Fruit fly (Drosophila melanogaster) whole organism, prepupa: ENCODE measurements around the gene Naa40.
A peak's percentile ranks its signal among the peaks of the same experiment; 100 is the strongest.

ENCODE experiments used
- Blimp-1 ChIP-seq: fragments of 200-800 bp; sonication (Bioruptor generic); optimal IDR thresholded peaks from 3 replicates; lab custom pipeline; 2017; ENCODE audit warnings: missing biosample characterization, missing genetic modification characterization, mild to moderate bottlenecking, moderate library complexity, missing genetic modification reagents
- CG10631 ChIP-seq: fragments of 200-800 bp; sonication (Bioruptor generic); optimal IDR thresholded peaks from 2 replicates; lab custom pipeline; 2016; ENCODE audit warnings: missing biosample characterization, missing genetic modification characterization
- CG16779 ChIP-seq: fragments of 200-800 bp; sonication (Bioruptor generic); optimal IDR thresholded peaks from 3 replicates; lab custom pipeline; 2017; ENCODE audit warnings: missing biosample characterization, mild to moderate bottlenecking, missing genetic modification characterization
- CG31627 ChIP-seq: fragments of 200-800 bp; sonication (Bioruptor generic); optimal IDR thresholded peaks from 3 replicates; lab custom pipeline; 2016; ENCODE audit warnings: missing biosample characterization, missing genetic modification characterization
- CG6163 ChIP-seq: fragments of 200-800 bp; sonication (Bioruptor generic); IDR thresholded peaks from 3 replicates; pipeline ENCODE4 v1.3.6; 2022; ENCODE audit warnings: missing biosample characterization, missing genetic modification characterization
- Ets21C ChIP-seq: fragments of 200-800 bp; sonication (Bioruptor generic); optimal IDR thresholded peaks from 3 replicates; lab custom pipeline; 2016; ENCODE audit warnings: missing biosample characterization, missing genetic modification characterization
- Smox ChIP-seq: fragments of 200-800 bp; sonication (Bioruptor generic); optimal IDR thresholded peaks from 3 replicates; lab custom pipeline; 2016; ENCODE audit warnings: missing biosample characterization, missing genetic modification characterization
- Sox102F ChIP-seq: fragments of 200-800 bp; sonication (Bioruptor generic); optimal IDR thresholded peaks from 2 replicates; lab custom pipeline; 2016; ENCODE audit warnings: missing biosample characterization, mild to moderate bottlenecking, missing genetic modification characterization
- Sox15 ChIP-seq: fragments of 200-800 bp; sonication (Bioruptor generic); optimal IDR thresholded peaks from 3 replicates; lab custom pipeline; 2016; ENCODE audit warnings: missing biosample characterization, missing genetic modification characterization
- acj6 ChIP-seq: fragments of 200-800 bp; sonication (Bioruptor generic); optimal IDR thresholded peaks from 3 replicates; lab custom pipeline; 2016; ENCODE audit warnings: missing biosample characterization, missing genetic modification characterization
- cyc ChIP-seq: fragments of 200-800 bp; sonication (Bioruptor generic); optimal IDR thresholded peaks from 3 replicates; lab custom pipeline; 2016; ENCODE audit warnings: missing biosample characterization, missing genetic modification characterization
- fkh ChIP-seq: fragments of 200-800 bp; sonication (Bioruptor generic); optimal IDR thresholded peaks from 3 replicates; lab custom pipeline; 2017; ENCODE audit warnings: missing biosample characterization, mild to moderate bottlenecking, missing genetic modification characterization, moderate library complexity
- pdm3 ChIP-seq: fragments of 200-800 bp; sonication (Bioruptor generic); optimal IDR thresholded peaks from 3 replicates; lab custom pipeline; 2016; ENCODE audit warnings: missing biosample characterization, missing genetic modification characterization
- spab ChIP-seq: fragments of 200-800 bp; sonication (Bioruptor generic); optimal IDR thresholded peaks from 2 replicates; lab custom pipeline; 2017; ENCODE audit warnings: missing biosample characterization, mild to moderate bottlenecking, missing genetic modification characterization, missing genetic modification reagents

DNA sequence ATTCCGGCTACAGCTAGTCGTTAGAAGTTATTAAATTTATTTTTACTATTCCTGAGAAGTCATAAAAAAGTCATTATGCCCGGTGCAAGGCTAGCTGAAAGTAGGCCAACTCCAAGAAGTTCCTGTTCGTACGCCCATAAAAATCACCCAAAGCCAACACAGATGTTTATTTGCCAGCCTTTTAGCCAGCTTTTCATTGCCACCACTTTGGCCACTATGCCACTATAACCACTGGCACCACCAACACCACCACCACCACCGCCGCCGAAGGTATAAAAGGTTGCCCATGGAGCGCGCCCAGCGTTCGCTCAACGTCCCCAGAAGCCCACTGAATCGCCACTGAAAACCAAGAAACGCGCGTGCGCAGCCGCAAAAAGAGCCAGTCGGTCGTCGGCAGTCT, 6.4 kb downstream of the Naa40 start, which contains the start of gene CG15506:
- no peak for TF ChIP-seq Ets21C
- no peak for TF ChIP-seq Smox (GFP tag; lab: Kevin White, UChicago)
- TF ChIP-seq cyc (GFP tag; lab: Kevin White, UChicago): no peak
- no peak for TF ChIP-seq Blimp-1
- TF ChIP-seq pdm3: no peak
- 0 out of 3 replicates have a peak, but pooled peaks have one; percentile 11 for TF ChIP-seq CG6163 (GFP tag; lab: Robert Waterston, UW)
- TF ChIP-seq acj6 (GFP tag; lab: Kevin White, UChicago): no peak
- TF ChIP-seq CG16779 (tag; lab: Kevin White, UChicago): no peak
- no peak for TF ChIP-seq CG31627 (GFP tag; lab: Kevin White, UChicago)
- no peak for TF ChIP-seq spab
- no peak for TF ChIP-seq CG10631 (GFP tag; lab: Kevin White, UChicago)
- TF ChIP-seq Sox102F (GFP tag; lab: Kevin White, UChicago): no peak
- no peak for TF ChIP-seq fkh (GFP tag; lab: Kevin White, UChicago)
- TF ChIP-seq Sox15: no peak
